Fruit fly (Drosophila melanogaster) whole organism, embryonic: ENCODE measurements around the gene regucalcin.
A peak's percentile ranks its signal among the peaks of the same experiment; 100 is the strongest.

Source experiments
- Atf-2 ChIP-seq: fragments of 200-800 bp; sonication (Bioruptor generic); optimal IDR thresholded peaks from 2 replicates; lab custom pipeline; 2016; ENCODE audit warnings: missing biosample characterization, missing genetic modification characterization
- CG10431 ChIP-seq: fragments of 200-800 bp; sonication (Bioruptor generic); optimal IDR thresholded peaks from 3 replicates; lab custom pipeline; 2018; ENCODE audit warnings: missing biosample characterization, mild to moderate bottlenecking, missing genetic modification characterization
- CG10543 ChIP-seq: fragments of 200-800 bp; sonication (Bioruptor generic); optimal IDR thresholded peaks from 3 replicates; lab custom pipeline; 2017; ENCODE audit warnings: missing biosample characterization, mild to moderate bottlenecking, missing genetic modification characterization, moderate library complexity
- CG10565 ChIP-seq: fragments of 200-800 bp; sonication (Bioruptor generic); optimal IDR thresholded peaks from 3 replicates; lab custom pipeline; 2016; ENCODE audit warnings: missing biosample characterization, mild to moderate bottlenecking, missing genetic modification characterization
- CG12104 ChIP-seq: fragments of 200-800 bp; sonication (Bioruptor generic); optimal IDR thresholded peaks from 3 replicates; lab custom pipeline; 2016; ENCODE audit warnings: missing biosample characterization, missing genetic modification characterization
- CG12769 ChIP-seq: fragments of 200-800 bp; sonication (Bioruptor generic); optimal IDR thresholded peaks from 2 replicates; lab custom pipeline; 2019; ENCODE audit warnings: missing biosample characterization, mild to moderate bottlenecking, missing genetic modification characterization, moderate library complexity
- CG14014 ChIP-seq: fragments of 200-800 bp; sonication (Bioruptor generic); IDR thresholded peaks from 2 replicates; pipeline ENCODE4 v1.3.6; 2022; ENCODE audit warnings: missing biosample characterization, missing genetic modification characterization
- CG14965 ChIP-seq: fragments of 200-800 bp; sonication (Bioruptor generic); optimal IDR thresholded peaks from 2 replicates; lab custom pipeline; 2016; ENCODE audit warnings: missing biosample characterization, missing genetic modification characterization, borderline replicate concordance
- CG17612 ChIP-seq: fragments of 200-800 bp; sonication (Bioruptor generic); IDR thresholded peaks from 2 replicates; pipeline ENCODE4 v1.3.6; 2022; ENCODE audit warnings: missing biosample characterization, missing genetic modification characterization
- CG18011 ChIP-seq: fragments of 200-800 bp; sonication (Bioruptor generic); optimal IDR thresholded peaks from 2 replicates; lab custom pipeline; 2017; ENCODE audit warnings: missing biosample characterization, missing genetic modification characterization, mild to moderate bottlenecking, moderate library complexity, missing genotype
- CG18764 ChIP-seq: fragments of 200-800 bp; sonication (Bioruptor generic); optimal IDR thresholded peaks from 3 replicates; lab custom pipeline; 2016; ENCODE audit warnings: missing biosample characterization, missing genetic modification characterization
- CG2129 ChIP-seq: fragments of 200-800 bp; sonication (Bioruptor generic); IDR thresholded peaks from 2 replicates; pipeline ENCODE4 v1.3.6; 2022; ENCODE audit warnings: missing biosample characterization, missing genetic modification characterization; ENCODE audit not compliant: partially characterized antibody
- CG30020 ChIP-seq: fragments of 200-800 bp; optimal IDR thresholded peaks from 2 replicates; lab custom pipeline; 2019; ENCODE audit warnings: missing biosample characterization, mild to moderate bottlenecking, missing genetic modification characterization, moderate library complexity
- CG30431 ChIP-seq: fragments of 200-800 bp; sonication (Bioruptor generic); optimal IDR thresholded peaks from 2 replicates; lab custom pipeline; 2017; ENCODE audit warnings: missing biosample characterization, missing genetic modification characterization
- CG32532 ChIP-seq: fragments of 200-800 bp; sonication (Bioruptor generic); IDR thresholded peaks from 2 replicates; pipeline ENCODE4 v1.3.6; 2022; ENCODE audit warnings: missing biosample characterization, missing genetic modification characterization
- CG4730 ChIP-seq: fragments of 200-800 bp; sonication (Bioruptor generic); IDR thresholded peaks from 2 replicates; pipeline ENCODE4 v1.3.6; 2022; ENCODE audit warnings: missing biosample characterization, missing genetic modification characterization
- CG4820 ChIP-seq: fragments of 200-800 bp; sonication (Bioruptor generic); optimal IDR thresholded peaks from 3 replicates; lab custom pipeline; 2016; ENCODE audit warnings: missing biosample characterization, missing genetic modification characterization
- CG5180 ChIP-seq: fragments of 200-800 bp; sonication (Bioruptor generic); optimal IDR thresholded peaks from 3 replicates; lab custom pipeline; 2017; ENCODE audit warnings: missing biosample characterization, missing genetic modification characterization, mild to moderate bottlenecking, moderate library complexity, missing genetic modification reagents
- CG6254 ChIP-seq: fragments of 200-800 bp; sonication (Bioruptor generic); optimal IDR thresholded peaks from 3 replicates; lab custom pipeline; 2017; ENCODE audit warnings: mild to moderate bottlenecking, missing biosample characterization, missing genetic modification reagents, missing genetic modification characterization
- CG9932 ChIP-seq: fragments of 200-800 bp; sonication (Bioruptor generic); IDR thresholded peaks from 2 replicates; pipeline ENCODE4 v1.3.6; 2022; ENCODE audit warnings: missing biosample characterization, missing genetic modification characterization
- CHES-1-like ChIP-seq: fragments of 200-800 bp; sonication (Bioruptor generic); optimal IDR thresholded peaks from 2 replicates; lab custom pipeline; 2016; ENCODE audit warnings: missing biosample characterization, missing genetic modification characterization
- Deaf1 ChIP-seq: fragments of 200-800 bp; optimal IDR thresholded peaks from 3 replicates; lab custom pipeline; 2019; ENCODE audit warnings: missing biosample characterization, mild to moderate bottlenecking, missing genetic modification characterization, moderate library complexity
- Doc3 ChIP-seq: fragments of 200-800 bp; sonication (Bioruptor generic); IDR thresholded peaks from 3 replicates; pipeline ENCODE4 v1.3.6; 2022; ENCODE audit warnings: missing biosample characterization, missing genetic modification characterization; ENCODE audit not compliant: partially characterized antibody
- Dp ChIP-seq: fragments of 200-800 bp; sonication (Bioruptor generic); optimal IDR thresholded peaks from 2 replicates; lab custom pipeline; 2018; ENCODE audit warnings: missing biosample characterization, mild to moderate bottlenecking, missing genetic modification characterization, moderate library complexity
- E2f1 ChIP-seq: fragments of 200-800 bp; sonication (Bioruptor generic); IDR thresholded peaks from 2 replicates; pipeline ENCODE4 v1.3.6; 2022; ENCODE audit warnings: missing biosample characterization, missing genetic modification characterization
- Ets97D ChIP-seq: fragments of 200-800 bp; sonication (Bioruptor generic); optimal IDR thresholded peaks from 3 replicates; lab custom pipeline; 2016; ENCODE audit warnings: missing biosample characterization, missing genetic modification characterization
- Gsc ChIP-seq: fragments of 200-800 bp; sonication (Bioruptor generic); IDR thresholded peaks from 2 replicates; pipeline ENCODE4 v1.3.6; 2022; ENCODE audit warnings: missing biosample characterization, missing genetic modification characterization
- Gug ChIP-seq: fragments of 200-800 bp; sonication (Bioruptor generic); IDR thresholded peaks from 4 replicates; pipeline ENCODE4 v1.3.6; 2022; ENCODE audit warnings: missing biosample characterization, missing genetic modification characterization
- Hr78 ChIP-seq, 2 experiments: fragments of 200-800 bp in 1 of 2; fragments of >200 bp in 1 of 2; sonication (Bioruptor generic) in 1 of 2; optimal IDR thresholded peaks; 2 replicates each; lab custom pipeline; 2017 to 2019; ENCODE audit warnings: missing biosample characterization in 2 of 2, missing genetic modification characterization in 2 of 2, mild to moderate bottlenecking in 1 of 2, moderate library complexity in 1 of 2
- Kr ChIP-seq: fragments of 200-800 bp; sonication (Bioruptor generic); optimal IDR thresholded peaks from 2 replicates; lab custom pipeline; 2017; ENCODE audit warnings: missing biosample characterization, mild to moderate bottlenecking, missing genetic modification characterization
- Sox102F ChIP-seq: fragments of 200-800 bp; sonication (Bioruptor generic); optimal IDR thresholded peaks from 2 replicates; lab custom pipeline; 2018; ENCODE audit warnings: missing biosample characterization, mild to moderate bottlenecking, missing genetic modification characterization, moderate library complexity
- Stat92E ChIP-seq, 3 experiments: fragments of >200 bp in 2 of 3; fragments of 200-800 bp in 1 of 3; sonication (Bioruptor generic) in 1 of 3; optimal IDR thresholded peaks; 2 replicates each; lab custom pipeline; 2017 to 2019; ENCODE audit warnings: missing biosample characterization in 3 of 3, missing genetic modification characterization in 3 of 3, mild to moderate bottlenecking in 1 of 3, moderate library complexity in 1 of 3
- ap ChIP-seq: fragments of 200-800 bp; sonication (Bioruptor generic); IDR thresholded peaks from 2 replicates; pipeline ENCODE4 v1.3.6; 2022; ENCODE audit warnings: missing biosample characterization, missing genetic modification characterization
- cg ChIP-seq: fragments of 200-800 bp; sonication (Bioruptor generic); optimal IDR thresholded peaks from 3 replicates; lab custom pipeline; 2019; ENCODE audit warnings: missing biosample characterization, mild to moderate bottlenecking, missing genetic modification characterization, moderate library complexity
- chif ChIP-seq, 2 experiments: fragments of 200-800 bp; sonication (Bioruptor generic); optimal IDR thresholded peaks; 3 replicates each; lab custom pipeline; 2016; ENCODE audit warnings: missing biosample characterization in 2 of 2, missing genetic modification characterization in 2 of 2
- ci ChIP-seq: fragments of 200-800 bp; sonication (Bioruptor generic); IDR thresholded peaks from 3 replicates; pipeline ENCODE4 v1.3.6; 2022; ENCODE audit warnings: missing biosample characterization, missing genetic modification characterization
- dimm ChIP-seq: fragments of 200-800 bp; sonication (Bioruptor generic); IDR thresholded peaks from 2 replicates; pipeline ENCODE4 v1.3.6; 2022; ENCODE audit warnings: missing biosample characterization, missing genetic modification characterization
- exex ChIP-seq: fragments of 200-800 bp; sonication (Bioruptor generic); optimal IDR thresholded peaks from 4 replicates; lab custom pipeline; 2018; ENCODE audit warnings: missing biosample characterization, mild to moderate bottlenecking, missing genetic modification characterization, moderate library complexity
- fd3F ChIP-seq: fragments of 200-800 bp; sonication (Bioruptor generic); optimal IDR thresholded peaks from 2 replicates; lab custom pipeline; 2018; ENCODE audit warnings: missing biosample characterization, mild to moderate bottlenecking, missing genetic modification characterization, moderate library complexity
- gce ChIP-seq: fragments of 200-800 bp; sonication (Bioruptor generic); IDR thresholded peaks from 3 replicates; pipeline ENCODE4 v1.3.6; 2022; ENCODE audit warnings: missing biosample characterization, missing genetic modification characterization
- mam ChIP-seq: fragments of 200-800 bp; sonication (Bioruptor generic); optimal IDR thresholded peaks from 3 replicates; lab custom pipeline; 2016; ENCODE audit warnings: missing biosample characterization, missing genetic modification characterization
- ranshi ChIP-seq: fragments of 200-800 bp; sonication (Bioruptor generic); IDR thresholded peaks from 2 replicates; pipeline ENCODE4 v1.3.6; 2022; ENCODE audit warnings: missing biosample characterization, missing genetic modification characterization
- row ChIP-seq: fragments of 200-800 bp; sonication (Bioruptor generic); IDR thresholded peaks from 3 replicates; pipeline ENCODE4 v1.3.6; 2022; ENCODE audit warnings: missing biosample characterization, missing genetic modification characterization
- slou ChIP-seq: fragments of 200-800 bp; sonication (Bioruptor generic); optimal IDR thresholded peaks from 3 replicates; lab custom pipeline; 2016; ENCODE audit warnings: missing biosample characterization, missing genetic modification characterization
- stc ChIP-seq: fragments of 200-800 bp; sonication (Bioruptor generic); IDR thresholded peaks from 2 replicates; pipeline ENCODE4 v1.3.6; 2022; ENCODE audit warnings: missing biosample characterization, missing genetic modification characterization
- tin ChIP-seq: fragments of 200-800 bp; sonication (Bioruptor generic); optimal IDR thresholded peaks from 3 replicates; lab custom pipeline; 2016; ENCODE audit warnings: missing biosample characterization, missing genetic modification characterization
- tna ChIP-seq: fragments of 200-800 bp; sonication (Bioruptor generic); IDR thresholded peaks from 2 replicates; pipeline ENCODE4 v1.3.6; 2022; ENCODE audit warnings: missing biosample characterization, missing genetic modification characterization; ENCODE audit not compliant: partially characterized antibody
- toy ChIP-seq: fragments of 200-800 bp; sonication (Bioruptor generic); IDR thresholded peaks from 2 replicates; pipeline ENCODE4 v1.3.6; 2022; ENCODE audit warnings: missing biosample characterization, missing genetic modification characterization
- unpg ChIP-seq: fragments of 200-800 bp; sonication (Bioruptor generic); optimal IDR thresholded peaks from 3 replicates; lab custom pipeline; 2018; ENCODE audit warnings: missing biosample characterization, mild to moderate bottlenecking, missing genetic modification characterization, moderate library complexity
- vvl ChIP-seq: fragments of 200-800 bp; sonication (Bioruptor generic); IDR thresholded peaks from 2 replicates; pipeline ENCODE4 v1.3.6; 2022; ENCODE audit warnings: missing biosample characterization, missing genetic modification characterization

regucalcin gene

dm6 chrX:12028825-12029514 is 16.8 kb downstream of the regucalcin start, which contains the start of gene Usp7 (continued):
- TF ChIP-seq dimm (GFP tag; lab: Robert Waterston, UW): no peak
- TF ChIP-seq tin (GFP tag; lab: Kevin White, UChicago): no peak
- no peak for TF ChIP-seq CG4730
- no peak for TF ChIP-seq CHES-1-like (GFP tag; lab: Kevin White, UChicago)
- TF ChIP-seq CG12769 (tag; lab: Kevin White, UChicago): no peak
- no peak for TF ChIP-seq CG6254 (GFP tag; lab: Kevin White, UChicago)
- TF ChIP-seq Deaf1 (tag; lab: Kevin White, UChicago): no peak
- no peak for TF ChIP-seq chif (GFP tag; optimal IDR thresholded peaks at IDR 0.05; lab: Kevin White, UChicago)
- no peak for TF ChIP-seq slou (GFP tag; lab: Kevin White, UChicago)
- TF ChIP-seq Dp (GFP tag; lab: Kevin White, UChicago): peak; percentile 55
- TF ChIP-seq vvl (GFP tag; lab: Robert Waterston, UW): no peak
- TF ChIP-seq Ets97D (GFP tag; lab: Kevin White, UChicago): peak; percentile 85
- no peak for TF ChIP-seq E2f1
- TF ChIP-seq ci (GFP tag; lab: Robert Waterston, UW): peak; percentile 61; the same call in 1 of the 3 replicates
- TF ChIP-seq CG14965 (GFP tag; lab: Kevin White, UChicago): no peak
- TF ChIP-seq toy (GFP tag; lab: Robert Waterston, UW): no peak
- no peak for TF ChIP-seq fd3F
- TF ChIP-seq row: peak; percentile 88
- no peak for TF ChIP-seq Sox102F (GFP tag; lab: Kevin White, UChicago)
- TF ChIP-seq unpg (GFP tag; lab: Kevin White, UChicago): no peak
- TF ChIP-seq CG32532 (GFP tag; lab: Robert Waterston, UW): peak; percentile 55; the same call in 1 of the 2 replicates
- no peak for TF ChIP-seq ap
- peak; percentile 89 for TF ChIP-seq cg (GFP tag; lab: Kevin White, UChicago)
- TF ChIP-seq CG10543 (GFP tag; lab: Kevin White, UChicago): no peak
- no peak for TF ChIP-seq Hr78 (GFP tag; optimal IDR thresholded peaks at IDR 0.05; lab: Kevin White, UChicago)
- no peak for TF ChIP-seq CG18764 (GFP tag; lab: Kevin White, UChicago)
- TF ChIP-seq CG10431 (GFP tag; lab: Kevin White, UChicago): no peak
- no peak for TF ChIP-seq Gsc
- TF ChIP-seq CG30020: peak; percentile 91
- TF ChIP-seq ranshi (GFP tag; lab: Robert Waterston, UW): no peak
- peak; percentile 12 for TF ChIP-seq mam (GFP tag; lab: Kevin White, UChicago)
- no peak for TF ChIP-seq CG10565 (GFP tag; lab: Kevin White, UChicago)
- 0 out of 2 replicates have a peak, but pooled peaks have one; percentile 11 for TF ChIP-seq CG14014 (GFP tag; lab: Robert Waterston, UW)
- TF ChIP-seq Kr (GFP tag; lab: Kevin White, UChicago): no peak
- no peak; the same call in 3 of the 4 replicates for TF ChIP-seq Gug (GFP tag; lab: Robert Waterston, UW)
- no peak for TF ChIP-seq CG5180 (GFP tag; lab: Kevin White, UChicago)
- no peak for TF ChIP-seq exex (tag; lab: Kevin White, UChicago)
- TF ChIP-seq Stat92E (GFP tag; optimal IDR thresholded peaks at IDR 0.05; lab: Kevin White, UChicago): no peak
- no peak for TF ChIP-seq CG17612 (GFP tag; lab: Robert Waterston, UW)
- no peak for TF ChIP-seq CG4820 (GFP tag; lab: Kevin White, UChicago)
- no peak for TF ChIP-seq CG30431 (GFP tag; lab: Kevin White, UChicago)
- peak; percentile 92 for TF ChIP-seq Doc3 (GFP tag; lab: Robert Waterston, UW)
- TF ChIP-seq CG18011 (GFP tag; lab: Kevin White, UChicago): no peak
- peak; percentile 92 for TF ChIP-seq tna (GFP tag; lab: Robert Waterston, UW)
- TF ChIP-seq CG2129: peak; percentile 83
- TF ChIP-seq gce: no peak
- TF ChIP-seq stc (GFP tag; lab: Robert Waterston, UW): no peak
- no peak for TF ChIP-seq CG12104 (GFP tag; lab: Kevin White, UChicago)
- TF ChIP-seq Atf-2 (GFP tag; lab: Kevin White, UChicago): no peak
- peak; percentile 68 for TF ChIP-seq CG9932 (GFP tag; lab: Robert Waterston, UW)
